Worm (Caenorhabditis elegans): ENCODE measurements around the gene R02D5.6.

R02D5.6 gene

DNA sequence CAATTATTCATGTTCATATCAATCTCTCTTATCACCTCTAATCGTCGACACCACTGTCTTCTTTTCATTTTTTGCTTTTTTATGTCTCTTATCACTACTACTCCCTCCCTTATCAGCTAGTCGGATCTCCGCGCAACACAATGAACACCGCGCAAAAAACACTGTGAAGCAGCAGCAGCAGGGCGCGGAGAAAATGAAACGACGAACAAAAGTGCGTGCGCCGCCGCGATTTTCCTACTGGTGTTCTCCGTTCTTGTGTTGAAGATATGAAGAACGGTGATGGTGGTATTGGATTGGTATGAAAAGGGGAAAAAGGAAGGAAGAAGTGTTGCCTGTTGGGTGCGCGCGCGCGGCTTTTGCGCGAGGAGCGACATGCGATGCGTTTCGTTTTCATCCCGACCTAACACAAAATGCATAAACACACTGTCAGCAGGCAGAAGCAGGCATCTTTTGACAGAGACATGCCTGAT is 12.1 kb downstream of the R02D5.6 start (continued):
- TF ChIP-seq pag-3 (tag; optimal IDR thresholded peaks at IDR 0.05; ENCODE audit: borderline replicate concordance) = no peak
- no peak for TF ChIP-seq madf-2 (tag; optimal IDR thresholded peaks at IDR 0.05)
- TF ChIP-seq npax-4 (tag; optimal IDR thresholded peaks at IDR 0.05) = no peak
- no peak for TF ChIP-seq ceh-19 (GFP tag; optimal IDR thresholded peaks at IDR 0.05)
- no peak for TF ChIP-seq pqm-1 (tag; optimal IDR thresholded peaks at IDR 0.05)
- no peak for TF ChIP-seq elt-4 (tag; optimal IDR thresholded peaks at IDR 0.05)
- no peak for TF ChIP-seq K09A11.1 (tag; optimal IDR thresholded peaks at IDR 0.05; ENCODE audit: insufficient read depth)
- peak; percentile 16 for TF ChIP-seq C08G9.2 (tag; optimal IDR thresholded peaks at IDR 0.05)

DNA sequence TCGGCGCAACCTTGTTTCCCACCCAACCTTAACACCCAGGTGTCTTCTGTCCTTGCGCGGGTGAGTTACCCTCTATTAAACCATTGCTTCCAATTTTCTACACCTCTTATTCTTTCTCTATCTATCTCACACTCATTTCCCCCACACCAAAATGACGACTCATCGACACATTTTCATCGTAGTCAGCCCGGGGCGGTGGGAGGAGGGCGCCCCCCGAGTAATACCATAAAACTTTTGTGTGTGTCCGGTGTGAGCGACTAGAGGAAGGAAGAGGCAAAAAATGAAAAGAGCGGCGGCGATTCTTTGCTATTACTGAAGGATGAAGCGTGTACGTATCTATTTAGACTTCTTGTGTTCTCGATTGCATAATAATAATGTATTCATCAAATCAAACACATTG is 13.1 kb downstream of the R02D5.6 start:
- TF ChIP-seq ceh-31 (tag; optimal IDR thresholded peaks at IDR 0.05) (no peak), lin-11 (tag; optimal IDR thresholded peaks at IDR 0.05) (peak; percentile 3), nhr-11 (tag; optimal IDR thresholded peaks at IDR 0.05) (no peak), ceh-14 (tag; optimal IDR thresholded peaks at IDR 0.05) (no peak), mec-3 (tag; optimal IDR thresholded peaks at IDR 0.05; ENCODE audit: borderline replicate concordance) (no peak), ceh-2 (tag; optimal IDR thresholded peaks at IDR 0.05) (no peak), unc-3 (GFP tag; conservative IDR thresholded peaks at IDR 0.05) (no peak), unc-3 (tag; optimal IDR thresholded peaks at IDR 0.05) (no peak), nfya-1 (tag; optimal IDR thresholded peaks at IDR 0.05) (no peak), elt-4 (tag; optimal IDR thresholded peaks at IDR 0.05) (no peak)

DNA sequence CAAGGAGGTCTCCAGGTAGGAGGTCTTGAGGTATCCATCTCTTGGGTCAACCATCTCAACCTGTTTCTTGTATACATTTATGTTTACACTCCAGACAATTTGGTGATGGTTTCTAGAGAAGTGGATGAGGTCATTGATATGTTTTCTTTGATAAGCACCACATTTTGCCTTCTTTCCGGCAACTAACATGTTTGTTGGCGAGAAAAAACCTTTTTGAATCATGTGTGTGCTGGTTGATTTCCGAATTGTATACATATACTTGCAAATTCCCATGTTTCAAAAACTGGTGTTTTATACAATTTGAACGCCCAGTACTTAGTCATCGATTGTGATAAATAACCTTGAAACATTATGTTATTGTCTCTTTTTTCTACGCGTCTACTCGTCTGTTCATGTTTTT is 13.8 kb downstream of the R02D5.6 start:
- TF ChIP-seq ceh-6 (GFP tag; optimal IDR thresholded peaks at IDR 0.05) (no peak), ref-2 (tag; optimal IDR thresholded peaks at IDR 0.05) (no peak), ceh-48 (tag; optimal IDR thresholded peaks at IDR 0.05) (no peak), ceh-34 (tag; optimal IDR thresholded peaks at IDR 0.05) (no peak), dve-1 (tag; optimal IDR thresholded peaks at IDR 0.05) (no peak), odd-2 (tag; optimal IDR thresholded peaks at IDR 0.05) (no peak), unc-3 (GFP tag; conservative IDR thresholded peaks at IDR 0.05) (no peak), unc-3 (tag; optimal IDR thresholded peaks at IDR 0.05) (no peak), ahr-1 (tag; optimal IDR thresholded peaks at IDR 0.05) (no peak), ceh-30 (tag; optimal IDR thresholded peaks at IDR 0.05) (no peak), ceh-22 (tag; optimal IDR thresholded peaks at IDR 0.05) (no peak), lin-11 (tag; optimal IDR thresholded peaks at IDR 0.05) (no peak), ceh-18 (tag; optimal IDR thresholded peaks at IDR 0.05) (no peak), nfya-1 (tag; optimal IDR thresholded peaks at IDR 0.05) (no peak), ttx-3 (tag; optimal IDR thresholded peaks at IDR 0.05) (no peak), hlh-15 (tag; optimal IDR thresholded peaks at IDR 0.05) (no peak), ceh-19 (GFP tag; optimal IDR thresholded peaks at IDR 0.05) (no peak), hlh-30 (tag; optimal IDR thresholded peaks at IDR 0.05; ENCODE audit: insufficient read depth) (no peak), elt-4 (tag; optimal IDR thresholded peaks at IDR 0.05) (no peak), unc-86 (tag; optimal IDR thresholded peaks at IDR 0.05) (no peak)

DNA sequence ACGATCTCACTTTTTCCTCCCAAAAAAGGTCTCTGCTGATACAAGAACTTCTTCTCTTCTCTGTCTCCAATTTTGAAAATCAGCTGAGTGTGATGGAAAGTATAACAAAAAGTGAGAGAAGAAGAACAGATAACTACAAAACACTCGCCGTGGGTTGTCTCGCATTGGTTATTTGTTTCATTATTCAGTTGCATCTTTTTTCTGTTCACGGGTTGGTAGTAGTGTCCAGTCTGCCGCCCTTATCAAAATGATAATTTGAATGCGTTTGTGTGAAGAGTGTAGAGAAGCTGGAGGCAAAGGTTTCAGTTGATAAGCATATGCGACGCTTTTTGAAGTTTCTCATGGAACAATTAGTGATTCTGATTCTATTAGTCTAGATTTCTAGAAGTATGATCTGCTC is 14.8 kb downstream of the R02D5.6 start:
- TF ChIP-seq syd-9 (tag; optimal IDR thresholded peaks at IDR 0.05) = no peak
- peak; percentile 47 for TF ChIP-seq elt-2 (tag; optimal IDR thresholded peaks at IDR 0.05)
- no peak for TF ChIP-seq lim-6 (tag; optimal IDR thresholded peaks at IDR 0.05)
- no peak for TF ChIP-seq Y22D7AL.16 (tag; optimal IDR thresholded peaks at IDR 0.05)

DNA sequence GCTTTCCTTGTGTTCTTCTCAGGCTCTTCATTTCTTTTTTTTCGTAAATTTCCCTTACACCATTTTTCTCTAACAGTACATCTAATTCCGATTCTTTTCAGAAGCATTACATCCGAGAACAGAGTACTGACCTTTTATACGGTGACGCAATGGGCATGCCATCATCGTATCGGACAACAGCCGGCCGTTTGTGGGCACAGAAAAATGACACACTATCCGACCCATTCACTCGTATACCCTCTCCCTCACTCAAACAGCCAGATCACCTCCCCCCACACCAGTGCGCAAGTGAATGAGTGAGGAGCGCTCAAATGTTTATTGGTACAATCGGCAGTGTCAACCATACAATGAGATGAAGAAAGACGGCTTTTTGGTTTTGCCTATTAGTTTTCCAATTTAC is 16.8 kb downstream of the R02D5.6 start, which contains the start of gene R02D5.24:
Gene R02D5.24 (plus strand): TSS at position 205 of the 400 bp plus-strand sequence.
- TF ChIP-seq elt-2 (tag; optimal IDR thresholded peaks at IDR 0.05) (peak; percentile 31), ceh-19 (GFP tag; optimal IDR thresholded peaks at IDR 0.05) (peak; percentile 15), ceh-22 (tag; optimal IDR thresholded peaks at IDR 0.05) (peak; percentile 8), ets-4 (tag; optimal IDR thresholded peaks at IDR 0.05) (no peak), ceh-24 (tag; optimal IDR thresholded peaks at IDR 0.05) (no peak), mec-3 (tag; optimal IDR thresholded peaks at IDR 0.05; ENCODE audit: borderline replicate concordance) (no peak), syd-9 (tag; optimal IDR thresholded peaks at IDR 0.05) (peak; percentile 8), C08G9.2 (tag; optimal IDR thresholded peaks at IDR 0.05) (no peak), ref-2 (tag; optimal IDR thresholded peaks at IDR 0.05) (peak; percentile 34), nfya-1 (tag; optimal IDR thresholded peaks at IDR 0.05) (no peak), tbx-2 (tag; optimal IDR thresholded peaks at IDR 0.05) (peak; percentile 8)
